Fruit fly (Drosophila melanogaster) whole organism, pupa: Measurements from ENCODE around the gene Sem1.

Experiments used
- CG14655 ChIP-seq: fragments of 200-800 bp; sonication (Bioruptor generic); optimal IDR thresholded peaks from 3 replicates; lab custom pipeline; 2017; ENCODE audit warnings: mild to moderate bottlenecking, missing biosample characterization, missing genetic modification reagents, missing genetic modification characterization
- CG32121 ChIP-seq: fragments of 200-800 bp; sonication (Bioruptor generic); IDR thresholded peaks from 2 replicates; pipeline ENCODE4 v1.3.6; 2022; ENCODE audit warnings: missing biosample characterization, missing genetic modification characterization
- CG4496 ChIP-seq: fragments of 200-800 bp; sonication (Bioruptor generic); IDR thresholded peaks from 3 replicates; pipeline ENCODE4 v1.3.6; 2022; ENCODE audit warnings: missing biosample characterization, missing genetic modification characterization
- CG8159 ChIP-seq: fragments of 200-800 bp; sonication (Bioruptor generic); optimal IDR thresholded peaks from 3 replicates; lab custom pipeline; 2018; ENCODE audit warnings: missing biosample characterization, mild to moderate bottlenecking, missing genetic modification characterization, moderate library complexity
- CG8301 ChIP-seq: fragments of 200-800 bp; sonication (Bioruptor generic); optimal IDR thresholded peaks from 2 replicates; lab custom pipeline; 2018; ENCODE audit warnings: missing biosample characterization, mild to moderate bottlenecking, missing genetic modification characterization
- D1 ChIP-seq: fragments of 200-800 bp; sonication (Bioruptor generic); optimal IDR thresholded peaks from 2 replicates; lab custom pipeline; 2018; ENCODE audit warnings: missing biosample characterization, mild to moderate bottlenecking, missing genetic modification characterization, moderate library complexity
- EcR ChIP-seq: fragments of 200-800 bp; sonication (Bioruptor generic); optimal IDR thresholded peaks from 3 replicates; lab custom pipeline; 2019; ENCODE audit warnings: missing biosample characterization, missing genetic modification characterization, mild to moderate bottlenecking, moderate library complexity, missing genetic modification reagents
- Pif1B ChIP-seq: fragments of 200-800 bp; sonication (Bioruptor generic); optimal IDR thresholded peaks from 3 replicates; lab custom pipeline; 2016; ENCODE audit warnings: missing biosample characterization, missing genetic modification characterization
- Snoo ChIP-seq: fragments of 200-800 bp; sonication (Bioruptor generic); optimal IDR thresholded peaks from 3 replicates; lab custom pipeline; 2017; ENCODE audit warnings: missing biosample characterization, mild to moderate bottlenecking, missing genetic modification characterization, inconsistent platforms
- fd96Ca ChIP-seq: fragments of 200-800 bp; sonication (Bioruptor generic); IDR thresholded peaks from 3 replicates; pipeline ENCODE4 v1.3.6; 2022; ENCODE audit warnings: missing biosample characterization, missing genetic modification characterization
- gl ChIP-seq: fragments of 200-800 bp; sonication (Bioruptor generic); optimal IDR thresholded peaks from 2 replicates; lab custom pipeline; 2018; ENCODE audit warnings: missing biosample characterization, mild to moderate bottlenecking, missing genetic modification characterization
- rn ChIP-seq: fragments of 200-800 bp; sonication (Bioruptor generic); IDR thresholded peaks from 2 replicates; pipeline ENCODE4 v1.3.6; 2022; ENCODE audit warnings: missing biosample characterization, missing genetic modification characterization

- 0 out of 3 replicates have a peak, but pooled peaks have one; percentile 25 for TF ChIP-seq CG4496 (GFP tag; lab: Robert Waterston, UW)
- TF ChIP-seq Pif1B, result peak; percentile 53
- no peak for TF ChIP-seq fd96Ca (GFP tag; lab: Robert Waterston, UW)
- peak; percentile 71 for TF ChIP-seq Snoo
- peak; percentile 51 for TF ChIP-seq CG8301
- TF ChIP-seq CG32121 (GFP tag; lab: Robert Waterston, UW), result no peak
- TF ChIP-seq CG8159 (tag; lab: Kevin White, UChicago), result peak; percentile 84
- no peak for TF ChIP-seq D1 (tag; lab: Kevin White, UChicago)
- TF ChIP-seq rn (GFP tag; lab: Robert Waterston, UW), result 0 out of 2 replicates have a peak, but pooled peaks have one; percentile 23
- peak; percentile 33 for TF ChIP-seq gl (tag; lab: Kevin White, UChicago)
- TF ChIP-seq CG14655, result peak; percentile 70
- TF ChIP-seq EcR (GFP tag; lab: Kevin White, UChicago), result peak; percentile 79
Measured at dm6 chr2L:7104195-7104971, 40.6 kb downstream of the Sem1 start.
